Fruit fly (Drosophila melanogaster) whole organism, embryonic: Measurements from ENCODE around the gene Crz.

Experiments
- Aef1 ChIP-seq: fragments of 200-800 bp; sonication (Bioruptor generic); IDR thresholded peaks from 3 replicates; pipeline ENCODE4 v1.3.6; 2022; ENCODE audit warnings: missing biosample characterization, missing genetic modification characterization
- B-H1 ChIP-seq: fragments of 200-800 bp; sonication (Bioruptor generic); IDR thresholded peaks from 3 replicates; pipeline ENCODE4 v1.3.6; 2022; ENCODE audit warnings: missing biosample characterization, missing genetic modification characterization
- CG1024 ChIP-seq: fragments of 200-800 bp; sonication (Bioruptor generic); IDR thresholded peaks from 2 replicates; pipeline ENCODE4 v1.3.6; 2022; ENCODE audit warnings: missing biosample characterization, missing genetic modification characterization
- CG11456 ChIP-seq: fragments of 200-800 bp; sonication (Bioruptor generic); IDR thresholded peaks from 3 replicates; pipeline ENCODE4 v1.3.6; 2022; ENCODE audit warnings: missing biosample characterization, missing genetic modification characterization
- CG13424 ChIP-seq: fragments of 200-800 bp; sonication (Bioruptor generic); optimal IDR thresholded peaks from 2 replicates; lab custom pipeline; 2019; ENCODE audit warnings: missing biosample characterization, mild to moderate bottlenecking, missing genetic modification characterization, moderate library complexity
- CG14014 ChIP-seq: fragments of 200-800 bp; sonication (Bioruptor generic); IDR thresholded peaks from 2 replicates; pipeline ENCODE4 v1.3.6; 2022; ENCODE audit warnings: missing biosample characterization, missing genetic modification characterization
- CG15479 ChIP-seq: fragments of 200-800 bp; sonication (Bioruptor generic); optimal IDR thresholded peaks from 3 replicates; lab custom pipeline; 2019; ENCODE audit warnings: missing biosample characterization, mild to moderate bottlenecking, missing genetic modification characterization, moderate library complexity
- CG15696 ChIP-seq: fragments of 200-800 bp; sonication (Bioruptor generic); optimal IDR thresholded peaks from 2 replicates; lab custom pipeline; 2019; ENCODE audit warnings: missing biosample characterization, mild to moderate bottlenecking, missing genetic modification characterization, moderate library complexity
- CG17328 ChIP-seq: fragments of 200-800 bp; sonication (Bioruptor generic); IDR thresholded peaks from 2 replicates; pipeline ENCODE4 v1.3.6; 2022; ENCODE audit warnings: missing biosample characterization, missing genetic modification characterization
- CG18599 ChIP-seq: fragments of 200-800 bp; sonication (Bioruptor generic); optimal IDR thresholded peaks from 3 replicates; lab custom pipeline; 2017; ENCODE audit warnings: missing biosample characterization, missing genetic modification characterization, mild to moderate bottlenecking, moderate library complexity, missing genetic modification reagents
- CG2120 ChIP-seq: fragments of 200-800 bp; sonication (Bioruptor generic); optimal IDR thresholded peaks from 3 replicates; lab custom pipeline; 2016; ENCODE audit warnings: missing biosample characterization, missing genetic modification characterization
- CG32532 ChIP-seq: fragments of 200-800 bp; sonication (Bioruptor generic); IDR thresholded peaks from 2 replicates; pipeline ENCODE4 v1.3.6; 2022; ENCODE audit warnings: missing biosample characterization, missing genetic modification characterization
- CG3726 ChIP-seq: fragments of 200-800 bp; sonication (Bioruptor generic); IDR thresholded peaks from 3 replicates; pipeline ENCODE4, ENCODE4 v1.3.6; 2022; ENCODE audit warnings: missing biosample characterization, missing genetic modification characterization
- CG4328 ChIP-seq: fragments of 200-800 bp; sonication (Bioruptor generic); optimal IDR thresholded peaks from 3 replicates; lab custom pipeline; 2017; ENCODE audit warnings: missing biosample characterization, missing genetic modification reagents, missing genetic modification characterization
- CG7372 ChIP-seq: fragments of 200-800 bp; sonication (Bioruptor generic); IDR thresholded peaks from 2 replicates; pipeline ENCODE4 v1.3.6; 2022; ENCODE audit warnings: missing biosample characterization, missing genetic modification characterization
- CG7556 ChIP-seq: fragments of 200-800 bp; sonication (Bioruptor generic); optimal IDR thresholded peaks from 2 replicates; lab custom pipeline; 2017; ENCODE audit warnings: missing biosample characterization, mild to moderate bottlenecking, missing genetic modification characterization
- CG8944 ChIP-seq: fragments of 200-800 bp; sonication (Bioruptor generic); optimal IDR thresholded peaks from 3 replicates; lab custom pipeline; 2016; ENCODE audit warnings: missing biosample characterization, missing genetic modification characterization
- CG9609 ChIP-seq: fragments of 200-800 bp; sonication (Bioruptor generic); optimal IDR thresholded peaks from 3 replicates; lab custom pipeline; 2016; ENCODE audit warnings: missing biosample characterization, missing genetic modification characterization
- Deaf1 ChIP-seq: fragments of 200-800 bp; optimal IDR thresholded peaks from 3 replicates; lab custom pipeline; 2019; ENCODE audit warnings: missing biosample characterization, mild to moderate bottlenecking, missing genetic modification characterization, moderate library complexity
- Drgx ChIP-seq: fragments of 200-800 bp; sonication (Bioruptor generic); IDR thresholded peaks from 2 replicates; pipeline ENCODE4 v1.3.6; 2022; ENCODE audit warnings: missing biosample characterization, missing genetic modification characterization
- Fer1 ChIP-seq: fragments of 200-800 bp; sonication (Bioruptor generic); optimal IDR thresholded peaks from 2 replicates; lab custom pipeline; 2017; ENCODE audit warnings: missing biosample characterization, mild to moderate bottlenecking, missing genetic modification characterization
- Fer3 ChIP-seq: fragments of 200-800 bp; sonication (Bioruptor generic); optimal IDR thresholded peaks from 2 replicates; lab custom pipeline; 2018; ENCODE audit warnings: missing biosample characterization, mild to moderate bottlenecking, missing genetic modification characterization, moderate library complexity
- Gug ChIP-seq: fragments of 200-800 bp; sonication (Bioruptor generic); IDR thresholded peaks from 4 replicates; pipeline ENCODE4 v1.3.6; 2022; ENCODE audit warnings: missing biosample characterization, missing genetic modification characterization
- HHEX ChIP-seq: fragments of 200-800 bp; sonication (Bioruptor generic); optimal IDR thresholded peaks from 3 replicates; lab custom pipeline; 2017; ENCODE audit warnings: missing biosample characterization, mild to moderate bottlenecking, missing genetic modification characterization, missing genetic modification reagents
- Hey ChIP-seq: fragments of 200-800 bp; sonication (Bioruptor generic); optimal IDR thresholded peaks from 3 replicates; lab custom pipeline; 2018; ENCODE audit warnings: missing biosample characterization, mild to moderate bottlenecking, missing genetic modification characterization
- Hr51 ChIP-seq, 2 experiments: fragments of 200-800 bp; sonication (Bioruptor generic); optimal IDR thresholded peaks; 2 replicates in 1 of 2; 3 replicates in 1 of 2; lab custom pipeline; 2016 to 2018; ENCODE audit warnings: missing biosample characterization in 2 of 2, missing genetic modification characterization in 2 of 2, mild to moderate bottlenecking in 1 of 2, moderate library complexity in 1 of 2
- NK7.1 ChIP-seq: fragments of 200-800 bp; sonication (Bioruptor generic); optimal IDR thresholded peaks from 3 replicates; lab custom pipeline; 2016; ENCODE audit warnings: missing biosample characterization, missing genetic modification characterization
- NfI ChIP-seq: fragments of 200-800 bp; sonication (Bioruptor generic); optimal IDR thresholded peaks from 3 replicates; lab custom pipeline; 2018; ENCODE audit warnings: missing biosample characterization, mild to moderate bottlenecking, missing genetic modification characterization, moderate library complexity
- Sox102F ChIP-seq: fragments of 200-800 bp; sonication (Bioruptor generic); optimal IDR thresholded peaks from 2 replicates; lab custom pipeline; 2018; ENCODE audit warnings: missing biosample characterization, mild to moderate bottlenecking, missing genetic modification characterization, moderate library complexity
- amos ChIP-seq: fragments of 200-800 bp; sonication (Bioruptor generic); IDR thresholded peaks from 2 replicates; pipeline ENCODE4 v1.3.6; 2022; ENCODE audit warnings: missing biosample characterization, missing genetic modification characterization; ENCODE audit not compliant: partially characterized antibody
- az2 ChIP-seq: fragments of 200-800 bp; sonication (Bioruptor generic); optimal IDR thresholded peaks from 3 replicates; lab custom pipeline; 2016; ENCODE audit warnings: missing biosample characterization, missing genetic modification characterization
- chm ChIP-seq: fragments of 200-800 bp; sonication (Bioruptor generic); IDR thresholded peaks from 2 replicates; pipeline ENCODE4 v1.3.6; 2022; ENCODE audit warnings: missing biosample characterization, missing genetic modification characterization
- chn ChIP-seq: fragments of 200-800 bp; sonication (Bioruptor generic); optimal IDR thresholded peaks from 2 replicates; lab custom pipeline; 2016; ENCODE audit warnings: missing biosample characterization, missing genetic modification characterization
- dan ChIP-seq: fragments of 200-800 bp; sonication (Bioruptor generic); IDR thresholded peaks from 2 replicates; pipeline ENCODE4 v1.3.6; 2022; ENCODE audit warnings: missing biosample characterization, missing genetic modification characterization
- dimm ChIP-seq: fragments of 200-800 bp; sonication (Bioruptor generic); IDR thresholded peaks from 2 replicates; pipeline ENCODE4 v1.3.6; 2022; ENCODE audit warnings: missing biosample characterization, missing genetic modification characterization
- dmrt99B ChIP-seq: fragments of 200-800 bp; sonication (Bioruptor generic); optimal IDR thresholded peaks from 2 replicates; lab custom pipeline; 2018; ENCODE audit warnings: missing biosample characterization, mild to moderate bottlenecking, missing genetic modification characterization, moderate library complexity
- gem ChIP-seq: fragments of 200-800 bp; sonication (Bioruptor generic); optimal IDR thresholded peaks from 2 replicates; lab custom pipeline; 2019; ENCODE audit warnings: missing biosample characterization, mild to moderate bottlenecking, missing genetic modification characterization, moderate library complexity
- gro ChIP-seq: fragments of 200-800 bp; sonication (Bioruptor generic); optimal IDR thresholded peaks from 2 replicates; lab custom pipeline; 2016; ENCODE audit warnings: missing biosample characterization, missing genetic modification characterization
- hkb ChIP-seq, 2 experiments: fragments of 200-800 bp in 1 of 2; fragments of >200 bp in 1 of 2; sonication (Bioruptor generic) in 1 of 2; IDR thresholded peaks in 1 of 2; optimal IDR thresholded peaks in 1 of 2; 2 replicates each; pipeline versions ENCODE4 v1.3.6 to Lab custom; 2017 to 2022; ENCODE audit warnings: missing biosample characterization in 1 of 2, missing genetic modification characterization in 1 of 2
- lab ChIP-seq: fragments of 200-800 bp; sonication (Bioruptor generic); optimal IDR thresholded peaks from 3 replicates; lab custom pipeline; 2017; ENCODE audit warnings: missing biosample characterization, missing genetic modification characterization, mild to moderate bottlenecking, moderate library complexity, missing genetic modification reagents
- mam ChIP-seq: fragments of 200-800 bp; sonication (Bioruptor generic); optimal IDR thresholded peaks from 3 replicates; lab custom pipeline; 2016; ENCODE audit warnings: missing biosample characterization, missing genetic modification characterization
- nmo ChIP-seq: fragments of 200-800 bp; sonication (Bioruptor generic); optimal IDR thresholded peaks from 2 replicates; lab custom pipeline; 2018; ENCODE audit warnings: missing biosample characterization, mild to moderate bottlenecking, missing genetic modification characterization, moderate library complexity
- otp ChIP-seq: fragments of 200-800 bp; sonication (Bioruptor generic); IDR thresholded peaks from 3 replicates; pipeline ENCODE4, ENCODE4 v1.3.6; 2022; ENCODE audit warnings: missing biosample characterization, missing genetic modification characterization
- pb ChIP-seq: fragments of 200-800 bp; sonication (Bioruptor generic); optimal IDR thresholded peaks from 3 replicates; lab custom pipeline; 2016; ENCODE audit warnings: missing biosample characterization, missing genetic modification characterization
- scrt ChIP-seq: fragments of 200-800 bp; sonication (Bioruptor generic); optimal IDR thresholded peaks from 2 replicates; lab custom pipeline; 2018; ENCODE audit warnings: missing biosample characterization, mild to moderate bottlenecking, missing genetic modification characterization, moderate library complexity
- seq ChIP-seq: fragments of 200-800 bp; sonication (Bioruptor generic); IDR thresholded peaks from 2 replicates; pipeline ENCODE4 v1.3.6; 2022; ENCODE audit warnings: missing biosample characterization, missing genetic modification characterization
- slp2 ChIP-seq: fragments of 200-800 bp; sonication (Bioruptor generic); optimal IDR thresholded peaks from 2 replicates; lab custom pipeline; 2016; ENCODE audit warnings: missing biosample characterization, missing genetic modification characterization
- vvl ChIP-seq: fragments of 200-800 bp; sonication (Bioruptor generic); IDR thresholded peaks from 2 replicates; pipeline ENCODE4 v1.3.6; 2022; ENCODE audit warnings: missing biosample characterization, missing genetic modification characterization
- zfh1 ChIP-seq: fragments of 200-800 bp; sonication (Bioruptor generic); IDR thresholded peaks from 3 replicates; pipeline ENCODE4 v1.3.6; 2022; ENCODE audit warnings: missing biosample characterization, missing genetic modification characterization
- zfh2 ChIP-seq: fragments of 200-800 bp; sonication (Bioruptor generic); optimal IDR thresholded peaks from 2 replicates; lab custom pipeline; 2016; ENCODE audit warnings: missing biosample characterization, missing genetic modification characterization

Crz gene

dm6 chr3R:14356619-14357018, 42.0 kb downstream of the Crz start:
- TF ChIP-seq Sox102F (GFP tag; lab: Kevin White, UChicago) (peak; percentile 42), Hey (tag; lab: Kevin White, UChicago) (no peak), NK7.1 (GFP tag; lab: Kevin White, UChicago) (peak; percentile 29), Deaf1 (tag; lab: Kevin White, UChicago) (no peak), otp (peak; percentile 46; the same call in 1 of the 3 replicates), CG11456 (GFP tag; lab: Robert Waterston, UW) (peak; percentile 61; the same call in 1 of the 3 replicates), chm (no peak), CG4328 (GFP tag; lab: Kevin White, UChicago) (no peak), Drgx (peak; percentile 54), dimm (GFP tag; lab: Robert Waterston, UW) (peak; percentile 27; the same call in 1 of the 2 replicates), CG8944 (peak; percentile 8), az2 (GFP tag; lab: Kevin White, UChicago) (peak; percentile 35), Gug (GFP tag; lab: Robert Waterston, UW) (peak; percentile 4; the same call in 1 of the 4 replicates), CG9609 (GFP tag; lab: Kevin White, UChicago) (peak; percentile 15), scrt (GFP tag; lab: Kevin White, UChicago) (no peak), gem (tag; lab: Kevin White, UChicago) (peak; percentile 48), CG2120 (peak; percentile 62), pb (GFP tag; lab: Kevin White, UChicago) (peak; percentile 5), CG15479 (no peak), chn (GFP tag; lab: Kevin White, UChicago) (peak; percentile 2), B-H1 (GFP tag; lab: Robert Waterston, UW) (peak; percentile 24; the same call in 1 of the 3 replicates), CG18599 (GFP tag; lab: Kevin White, UChicago) (peak; percentile 65), Hr51 (GFP tag; optimal IDR thresholded peaks at IDR 0.05; lab: Kevin White, UChicago) (peak in 1 of 2 experiments; percentile 41), hkb (optimal IDR thresholded peaks at IDR 0.05; lab: Kevin White, UChicago) (no peak), hkb (GFP tag; IDR thresholded peaks at IDR 0.05; lab: Robert Waterston, UW) (peak; percentile 65), amos (GFP tag; lab: Robert Waterston, UW) (no peak), dan (0 out of 2 replicates have a peak, but pooled peaks have one; percentile 35), CG7556 (GFP tag; lab: Kevin White, UChicago) (peak; percentile 21), Aef1 (peak; percentile 39; the same call in 2 of the 3 replicates), dmrt99B (peak; percentile 44), CG17328 (GFP tag; lab: Robert Waterston, UW) (peak; percentile 35; the same call in 1 of the 2 replicates), seq (peak; percentile 54; the same call in 1 of the 2 replicates), CG32532 (no peak), mam (GFP tag; lab: Kevin White, UChicago) (peak; percentile 9), Fer1 (GFP tag; lab: Kevin White, UChicago) (peak; percentile 34), CG7372 (GFP tag; lab: Robert Waterston, UW) (no peak), CG3726 (GFP tag; lab: Robert Waterston, UW) (0 out of 3 replicates have a peak, but pooled peaks have one; percentile 40), nmo (GFP tag; lab: Kevin White, UChicago) (peak; percentile 14), CG14014 (GFP tag; lab: Robert Waterston, UW) (0 out of 2 replicates have a peak, but pooled peaks have one; percentile 25), NfI (GFP tag; lab: Kevin White, UChicago) (peak; percentile 20), vvl (GFP tag; lab: Robert Waterston, UW) (peak; percentile 74), zfh2 (peak; percentile 5), HHEX (GFP tag; lab: Kevin White, UChicago) (peak; percentile 1), slp2 (no peak), gro (GFP tag; lab: Kevin White, UChicago) (peak; percentile 19), Fer3 (tag; lab: Kevin White, UChicago) (peak; percentile 19), zfh1 (GFP tag; lab: Robert Waterston, UW) (peak; percentile 35; the same call in 1 of the 3 replicates), lab (GFP tag; lab: Kevin White, UChicago) (peak; percentile 64), CG13424 (peak; percentile 5), CG1024 (GFP tag; lab: Robert Waterston, UW) (0 out of 2 replicates have a peak, but pooled peaks have one; percentile 43), CG15696 (tag; lab: Kevin White, UChicago) (no peak)
